Worm (Caenorhabditis elegans): Measurements from ENCODE around the gene dao-6.

dao-6 gene

ce11 chrIII:9697323-9697722, 38.7 kb downstream of the dao-6 start:
- no peak for TF ChIP-seq tbx-8 (GFP tag; optimal IDR thresholded peaks at IDR 0.05)
- no peak for TF ChIP-seq sptf-1 (tag; optimal IDR thresholded peaks at IDR 0.05)
- TF ChIP-seq M03D4.4 (tag; optimal IDR thresholded peaks at IDR 0.05), result no peak
- no peak for TF ChIP-seq snpc-4 (tag; optimal IDR thresholded peaks at IDR 0.05)
- no peak for TF ChIP-seq nhr-237 (tag; optimal IDR thresholded peaks at IDR 0.05)
- TF ChIP-seq bed-3 (GFP tag; optimal IDR thresholded peaks at IDR 0.05), result no peak
- no peak for TF ChIP-seq nhr-12 (tag; optimal IDR thresholded peaks at IDR 0.05)
- no peak for TF ChIP-seq zip-8 (tag; optimal IDR thresholded peaks at IDR 0.05)
- TF ChIP-seq unc-120 (tag; optimal IDR thresholded peaks at IDR 0.05; ENCODE audit: poor library complexity, severe bottlenecking), result peak; percentile 62
- TF ChIP-seq elt-1 (tag; optimal IDR thresholded peaks at IDR 0.05; ENCODE audit: borderline replicate concordance, insufficient read depth), result no peak
- TF ChIP-seq nhr-28 (tag; optimal IDR thresholded peaks at IDR 0.05), result no peak
- no peak for TF ChIP-seq lsy-2 (tag; optimal IDR thresholded peaks at IDR 0.05)
- TF ChIP-seq cnd-1 (tag; optimal IDR thresholded peaks at IDR 0.05), result no peak
- no peak for TF ChIP-seq ceh-83 (GFP tag; optimal IDR thresholded peaks at IDR 0.05)
- peak; percentile 67 for TF ChIP-seq ham-2 (GFP tag; optimal IDR thresholded peaks at IDR 0.05)
- no peak for TF ChIP-seq mab-5 (tag; optimal IDR thresholded peaks at IDR 0.05)
- no peak for TF ChIP-seq mep-1 (tag; optimal IDR thresholded peaks at IDR 0.05)
- TF ChIP-seq nhr-76 (tag; optimal IDR thresholded peaks at IDR 0.05), result no peak

- no peak for TF ChIP-seq lin-32 (GFP tag; optimal IDR thresholded peaks at IDR 0.05)
- TF ChIP-seq ceh-43 (GFP tag; optimal IDR thresholded peaks at IDR 0.05), result no peak
- peak; percentile 78 for TF ChIP-seq nhr-2 (tag; optimal IDR thresholded peaks at IDR 0.05)
Measured at ce11 chrIII:9696417-9696816, 39.6 kb downstream of the dao-6 start, which contains the start of gene bud-31. Gene bud-31, minus strand, starts transcription at chrIII:9696517.

ce11 chrIII:9695379-9695778, 40.6 kb downstream of the dao-6 start:
- TF ChIP-seq mls-2 (tag; optimal IDR thresholded peaks at IDR 0.05), result no peak
- peak; percentile 2 for TF ChIP-seq ceh-43 (GFP tag; optimal IDR thresholded peaks at IDR 0.05)
- TF ChIP-seq sptf-1 (tag; optimal IDR thresholded peaks at IDR 0.05), result peak; percentile 9
- no peak for TF ChIP-seq nhr-237 (tag; optimal IDR thresholded peaks at IDR 0.05)
- TF ChIP-seq lsy-2 (tag; optimal IDR thresholded peaks at IDR 0.05), result peak; percentile 31
- TF ChIP-seq ces-1 (GFP tag; optimal IDR thresholded peaks at IDR 0.05), result peak; percentile 64

DNA sequence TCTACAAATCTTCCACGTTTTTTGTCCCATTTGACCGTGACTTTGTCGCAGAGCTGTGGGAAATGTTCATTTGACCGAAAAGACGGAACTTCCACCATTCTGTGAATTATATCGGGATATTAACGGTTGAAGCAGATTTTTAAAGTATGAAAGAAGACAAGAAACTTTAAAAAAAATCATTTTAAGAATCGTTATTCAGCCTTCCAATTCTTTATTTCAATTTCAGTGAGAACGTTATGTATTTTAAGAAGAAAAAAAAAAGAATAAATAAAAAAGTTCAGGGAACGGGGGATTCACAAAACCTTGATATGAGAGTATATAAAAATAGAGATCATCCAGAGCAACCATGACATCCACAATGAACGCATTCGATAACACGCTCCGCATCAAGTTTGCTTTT, 41.5 kb downstream of the dao-6 start, which contains the start of gene set-3:
Gene set-3, minus strand, starts transcription at position 101 of the 400 bp plus-strand sequence.
- TF ChIP-seq elt-1 (tag; optimal IDR thresholded peaks at IDR 0.05; ENCODE audit: borderline replicate concordance, insufficient read depth), result no peak
- TF ChIP-seq pha-4 (tag; optimal IDR thresholded peaks at IDR 0.05), result no peak
- no peak for TF ChIP-seq sem-2 (GFP tag; optimal IDR thresholded peaks at IDR 0.05)
- TF ChIP-seq mep-1 (tag; optimal IDR thresholded peaks at IDR 0.05), result no peak
- no peak for TF ChIP-seq ham-2 (GFP tag; optimal IDR thresholded peaks at IDR 0.05)
- no peak for TF ChIP-seq ceh-39 (tag; optimal IDR thresholded peaks at IDR 0.05)
- no peak for TF ChIP-seq unc-39 (tag; optimal IDR thresholded peaks at IDR 0.05)
- no peak for TF ChIP-seq ceh-83 (GFP tag; optimal IDR thresholded peaks at IDR 0.05)
- TF ChIP-seq mab-5 (tag; optimal IDR thresholded peaks at IDR 0.05), result no peak
- TF ChIP-seq blmp-1 (tag; optimal IDR thresholded peaks at IDR 0.05), result no peak
- TF ChIP-seq nhr-237 (tag; optimal IDR thresholded peaks at IDR 0.05), result no peak
- TF ChIP-seq unc-62 (GFP tag; optimal IDR thresholded peaks at IDR 0.05), result no peak
- TF ChIP-seq snpc-4 (tag; optimal IDR thresholded peaks at IDR 0.05), result no peak
- no peak for TF ChIP-seq nhr-12 (tag; optimal IDR thresholded peaks at IDR 0.05)

DNA sequence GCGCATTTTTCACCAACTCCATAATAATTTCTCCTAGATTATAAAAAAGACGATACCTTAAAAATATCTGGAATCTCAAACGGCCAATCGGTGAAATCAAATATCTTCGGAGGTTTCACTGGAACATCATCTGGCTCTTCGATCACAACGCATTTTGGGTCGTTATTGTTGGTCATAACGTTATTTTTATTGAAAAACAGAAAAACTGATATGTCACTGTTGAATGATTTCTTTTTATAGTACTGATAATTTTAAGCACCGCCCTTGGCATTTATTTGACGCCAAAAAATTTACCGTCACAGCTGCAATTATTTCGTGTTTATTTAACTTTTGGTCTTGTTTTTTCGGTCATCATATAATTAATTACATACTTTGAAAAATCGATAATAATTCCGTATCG, 46.0 kb downstream of the dao-6 start, which contains the start of gene best-5:
Gene best-5, minus strand, starts transcription at position 210 of the 400 bp plus-strand sequence.
- no peak for TF ChIP-seq ceh-43 (GFP tag; optimal IDR thresholded peaks at IDR 0.05)
- no peak for TF ChIP-seq lin-32 (GFP tag; optimal IDR thresholded peaks at IDR 0.05)
- TF ChIP-seq unc-62 (GFP tag; optimal IDR thresholded peaks at IDR 0.05), result no peak
- TF ChIP-seq ceh-83 (GFP tag; optimal IDR thresholded peaks at IDR 0.05), result no peak
- no peak for TF ChIP-seq lsy-2 (tag; optimal IDR thresholded peaks at IDR 0.05)
- no peak for TF ChIP-seq ham-2 (GFP tag; optimal IDR thresholded peaks at IDR 0.05)
- TF ChIP-seq flh-1 (GFP tag; optimal IDR thresholded peaks at IDR 0.05), result no peak
- TF ChIP-seq mab-5 (tag; optimal IDR thresholded peaks at IDR 0.05), result no peak
- TF ChIP-seq sptf-1 (tag; optimal IDR thresholded peaks at IDR 0.05), result no peak
- TF ChIP-seq unc-39 (tag; optimal IDR thresholded peaks at IDR 0.05), result no peak

Measured in whole organism, mixed stage, embryonic.